Fruit fly (Drosophila melanogaster): ENCODE results near the gene CG14712.

CG14712 gene

dm6 chr3R:11613252-11614036 is 15.1 kb upstream of the CG14712 start (continued):
- TF ChIP-seq Ets65A (GFP tag), result peak; percentile 98
- no peak for TF ChIP-seq jing (GFP tag; optimal IDR thresholded peaks at IDR 0.05)
- no peak for TF ChIP-seq Trl (optimal IDR thresholded peaks at IDR 0.05)
- TF ChIP-seq Trl (GFP tag; optimal IDR thresholded peaks at IDR 0.05), result peak; percentile 39
- no peak for TF ChIP-seq org-1 (GFP tag; optimal IDR thresholded peaks at IDR 0.05)
- TF ChIP-seq pum (GFP tag; optimal IDR thresholded peaks at IDR 0.05), result peak; percentile 49
- TF ChIP-seq chn (GFP tag; optimal IDR thresholded peaks at IDR 0.05), result peak; percentile 67
- peak; percentile 79 for TF ChIP-seq zen (tag; optimal IDR thresholded peaks at IDR 0.05)
- TF ChIP-seq wek (GFP tag; optimal IDR thresholded peaks at IDR 0.05), result no peak
- no peak for TF ChIP-seq abd-A (tag; optimal IDR thresholded peaks at IDR 0.05)
- TF ChIP-seq maf-S (GFP tag; optimal IDR thresholded peaks at IDR 0.05), result peak; percentile 18
- 0 out of 3 replicates have a peak, but pooled peaks have one; percentile 28 for TF ChIP-seq CG11093 (GFP tag; IDR thresholded peaks at IDR 0.05)
- TF ChIP-seq CG4282 (GFP tag; optimal IDR thresholded peaks at IDR 0.05), result peak; percentile 7
- TF ChIP-seq CTCF (GFP tag; optimal IDR thresholded peaks at IDR 0.05), result peak; percentile 100
- TF ChIP-seq otp (GFP tag; IDR thresholded peaks at IDR 0.05), result peak; percentile 60; the same call in 1 of the 3 replicates
- TF ChIP-seq D19B (GFP tag; optimal IDR thresholded peaks at IDR 0.05), result no peak
- peak; percentile 55 for TF ChIP-seq CG31388 (GFP tag; optimal IDR thresholded peaks at IDR 0.05)
- peak; percentile 31 for TF ChIP-seq HHEX (GFP tag; optimal IDR thresholded peaks at IDR 0.05)
- TF ChIP-seq CG7786 (GFP tag; optimal IDR thresholded peaks at IDR 0.05), result peak; percentile 34
- peak; percentile 3 for TF ChIP-seq her (GFP tag; optimal IDR thresholded peaks at IDR 0.05)
- TF ChIP-seq HLH54F (GFP tag; optimal IDR thresholded peaks at IDR 0.05), result peak; percentile 42
- TF ChIP-seq CG8388 (GFP tag; optimal IDR thresholded peaks at IDR 0.05), result no peak
- peak; percentile 45 for TF ChIP-seq tio (GFP tag; optimal IDR thresholded peaks at IDR 0.05)
- TF ChIP-seq CG17361 (GFP tag; IDR thresholded peaks at IDR 0.05), result peak; percentile 73
- TF ChIP-seq CG7556 (GFP tag; optimal IDR thresholded peaks at IDR 0.05), result no peak
- peak; percentile 44 for TF ChIP-seq CG13424 (tag; optimal IDR thresholded peaks at IDR 0.05)
- peak; percentile 38 for TF ChIP-seq fd96Cb (tag; optimal IDR thresholded peaks at IDR 0.05)
- TF ChIP-seq lilli (GFP tag; optimal IDR thresholded peaks at IDR 0.05), result peak; percentile 66
- TF ChIP-seq gt (GFP tag; IDR thresholded peaks at IDR 0.05), result 0 out of 2 replicates have a peak, but pooled peaks have one; percentile 31
- TF ChIP-seq CG18619 (GFP tag; optimal IDR thresholded peaks at IDR 0.05), result peak; percentile 32
- no peak for TF ChIP-seq bigmax (GFP tag; optimal IDR thresholded peaks at IDR 0.05)
- peak; percentile 23 for TF ChIP-seq Jarid2 (GFP tag; optimal IDR thresholded peaks at IDR 0.05)
- TF ChIP-seq CG10431 (GFP tag; optimal IDR thresholded peaks at IDR 0.05), result no peak
- peak; percentile 1 for TF ChIP-seq ATbp (GFP tag; optimal IDR thresholded peaks at IDR 0.05)
- TF ChIP-seq ems (GFP tag; optimal IDR thresholded peaks at IDR 0.05), result no peak
- no peak for TF ChIP-seq CG18011 (GFP tag; optimal IDR thresholded peaks at IDR 0.05)
- TF ChIP-seq pan (optimal IDR thresholded peaks at IDR 0.05), result no peak
- peak in 1 of 2 experiments; percentile 57 for TF ChIP-seq pan (GFP tag; optimal IDR thresholded peaks at IDR 0.05 in 1 of 2, IDR thresholded peaks at IDR 0.05 in 1 of 2)
- TF ChIP-seq MBD-R2 (GFP tag; IDR thresholded peaks at IDR 0.05), result no peak
- TF ChIP-seq CG30403 (GFP tag; optimal IDR thresholded peaks at IDR 0.05), result peak; percentile 67
- peak; percentile 52 for TF ChIP-seq cato (GFP tag; optimal IDR thresholded peaks at IDR 0.05; ENCODE audit: borderline replicate concordance)
- peak; percentile 40 for TF ChIP-seq eyg (GFP tag; optimal IDR thresholded peaks at IDR 0.05)
- peak; percentile 44 for TF ChIP-seq CG3163 (GFP tag; optimal IDR thresholded peaks at IDR 0.05)
- TF ChIP-seq H15 (GFP tag; IDR thresholded peaks at IDR 0.05), result peak; percentile 75
- peak; percentile 46 for TF ChIP-seq CG15601 (tag; optimal IDR thresholded peaks at IDR 0.05)
- peak; percentile 65 for TF ChIP-seq bcd (GFP tag; optimal IDR thresholded peaks at IDR 0.05)
- no peak for TF ChIP-seq gsb (GFP tag; IDR thresholded peaks at IDR 0.05)
- TF ChIP-seq Sox100B (GFP tag; optimal IDR thresholded peaks at IDR 0.05), result no peak
- peak; percentile 77 to 79 for TF ChIP-seq dpn (GFP tag; optimal IDR thresholded peaks at IDR 0.05)
- TF ChIP-seq sr (GFP tag; IDR thresholded peaks at IDR 0.05), result no peak
- peak; percentile 21 for TF ChIP-seq gsb-n (tag; optimal IDR thresholded peaks at IDR 0.05)

Measured in whole organism, embryonic.